Fruit fly (Drosophila melanogaster): ENCODE results near the gene COX8.

COX8 gene

DNA sequence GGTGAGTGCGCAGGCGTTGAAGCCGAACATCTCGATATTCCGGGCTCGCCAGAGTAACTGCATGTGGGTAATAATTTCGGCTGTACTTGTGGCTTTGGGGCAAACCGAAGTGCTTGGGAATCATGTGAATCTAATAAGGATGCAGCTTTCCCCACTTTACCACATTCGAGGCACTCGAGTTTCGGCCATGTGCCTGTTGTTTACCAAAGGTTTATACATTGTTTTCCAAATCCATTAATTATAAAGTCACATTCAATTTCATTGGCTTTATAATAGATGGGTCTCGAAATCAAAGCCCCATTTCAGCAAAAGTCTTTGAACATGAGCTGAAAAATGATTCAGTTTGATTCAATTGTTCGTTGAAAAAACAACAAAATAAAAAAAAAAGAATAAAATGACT is 25.9 kb upstream of the COX8 start, which contains the start of gene CG7634:
TSS of gene CG7634 (plus strand) at position 301 of the 400 bp plus-strand sequence.
- no peak for TF ChIP-seq CG6792 (GFP tag; optimal IDR thresholded peaks at IDR 0.05)
- TF ChIP-seq Hr39 (GFP tag; optimal IDR thresholded peaks at IDR 0.05) = no peak
- TF ChIP-seq CG4318 (GFP tag; optimal IDR thresholded peaks at IDR 0.05) = no peak
- no peak for TF ChIP-seq CG15336 (GFP tag; IDR thresholded peaks at IDR 0.05)
- TF ChIP-seq fkh (GFP tag; optimal IDR thresholded peaks at IDR 0.05) = no peak
- TF ChIP-seq Sox14 (GFP tag; optimal IDR thresholded peaks at IDR 0.05) = no peak
- no peak for TF ChIP-seq CG3032 (tag; optimal IDR thresholded peaks at IDR 0.05)
- TF ChIP-seq svp (GFP tag) = no peak
- no peak for TF ChIP-seq net (GFP tag; optimal IDR thresholded peaks at IDR 0.05)
- TF ChIP-seq Eip75B (GFP tag; optimal IDR thresholded peaks at IDR 0.05) = no peak
- no peak for TF ChIP-seq CG32006 (GFP tag; optimal IDR thresholded peaks at IDR 0.05)
- no peak for TF ChIP-seq ss (GFP tag; optimal IDR thresholded peaks at IDR 0.05)
- no peak for TF ChIP-seq CG9139 (GFP tag; optimal IDR thresholded peaks at IDR 0.05)
- TF ChIP-seq CG10669 (GFP tag; optimal IDR thresholded peaks at IDR 0.05) = no peak
- TF ChIP-seq Eip78C (GFP tag) = no peak
- no peak for TF ChIP-seq vri (GFP tag; optimal IDR thresholded peaks at IDR 0.05)
- no peak for TF ChIP-seq pdm3 (GFP tag; optimal IDR thresholded peaks at IDR 0.05)

DNA sequence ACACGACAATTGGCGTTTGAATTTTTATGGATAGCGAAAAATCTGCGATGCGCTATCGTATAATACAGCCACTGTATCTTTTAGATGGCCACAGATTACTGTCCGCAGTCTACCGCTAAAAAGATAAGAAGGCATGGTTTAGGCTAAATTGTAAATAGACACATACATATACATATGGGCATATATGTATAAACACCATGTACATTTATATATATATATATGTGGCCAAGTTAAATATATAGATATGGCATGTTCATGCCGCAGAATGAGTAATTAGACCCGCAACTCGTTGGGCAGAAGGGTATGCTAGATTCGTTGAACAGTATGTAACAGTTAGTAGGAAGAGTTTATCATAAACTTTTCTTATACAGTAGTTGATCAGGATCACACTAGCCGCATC is 22.8 kb upstream of the COX8 start, which contains the start of gene CapaR:
TSS of gene CapaR (minus strand) at position 101 of the 400 bp plus-strand sequence.
- TF ChIP-seq spab (GFP tag; optimal IDR thresholded peaks at IDR 0.05) (no peak), dac (GFP tag; optimal IDR thresholded peaks at IDR 0.05) (no peak), CG1621 (tag; optimal IDR thresholded peaks at IDR 0.05) (no peak), esn (GFP tag; optimal IDR thresholded peaks at IDR 0.05) (no peak), CG3032 (tag; optimal IDR thresholded peaks at IDR 0.05) (no peak), Sox15 (GFP tag; optimal IDR thresholded peaks at IDR 0.05) (no peak), Eip75B (GFP tag; optimal IDR thresholded peaks at IDR 0.05) (no peak), CG31627 (GFP tag; optimal IDR thresholded peaks at IDR 0.05) (no peak), CG6808 (GFP tag; optimal IDR thresholded peaks at IDR 0.05) (no peak), Sox14 (GFP tag; optimal IDR thresholded peaks at IDR 0.05) (no peak), CG6163 (GFP tag; IDR thresholded peaks at IDR 0.05) (no peak), CG6276 (GFP tag; optimal IDR thresholded peaks at IDR 0.05) (no peak), svp (GFP tag) (no peak), CG8632 (GFP tag; optimal IDR thresholded peaks at IDR 0.05) (no peak), CG4318 (GFP tag; optimal IDR thresholded peaks at IDR 0.05) (no peak)

DNA sequence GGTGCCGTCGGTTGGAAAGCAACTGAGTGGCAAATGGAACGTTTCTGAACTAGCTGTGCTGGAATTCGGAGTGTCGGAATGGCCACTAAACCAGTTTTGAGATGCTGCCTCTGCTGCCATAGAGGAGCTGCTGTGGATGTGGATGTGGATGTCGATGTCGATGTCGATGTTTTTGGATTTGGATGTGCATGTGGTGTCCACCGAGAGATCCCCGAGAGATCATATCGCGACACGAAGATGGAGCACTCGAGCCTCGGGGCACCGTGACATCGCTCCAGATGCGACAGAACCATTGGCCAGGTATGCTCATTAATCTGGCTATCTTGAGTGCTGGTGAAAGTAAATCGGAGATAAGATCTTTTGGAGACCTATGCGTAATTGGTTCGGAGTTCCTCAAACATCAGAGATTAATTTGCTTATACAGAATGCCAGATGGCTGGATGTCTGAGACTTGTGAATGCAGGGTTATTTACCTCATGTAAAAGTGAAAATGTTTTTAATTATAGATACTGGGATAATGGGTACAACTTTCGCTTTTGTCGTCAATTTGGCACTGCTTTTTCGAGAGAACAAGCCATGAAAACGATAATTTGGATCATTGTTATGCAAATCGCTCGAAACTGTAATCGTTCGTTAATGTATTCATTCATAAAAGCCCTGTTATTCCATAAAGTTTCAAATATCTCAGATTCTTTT is 19.1 kb upstream of the COX8 start, which contains the start of gene CG7173:
TSS of gene CG7173 (minus strand) at position 51 of the 696 bp plus-strand sequence.
- TF ChIP-seq Met (GFP tag; optimal IDR thresholded peaks at IDR 0.05) (no peak), CG16779 (tag; optimal IDR thresholded peaks at IDR 0.05) (no peak), Hr39 (GFP tag; optimal IDR thresholded peaks at IDR 0.05) (no peak), acj6 (GFP tag; optimal IDR thresholded peaks at IDR 0.05) (no peak), CG3919 (GFP tag; optimal IDR thresholded peaks at IDR 0.05) (no peak), CG9139 (GFP tag; optimal IDR thresholded peaks at IDR 0.05) (no peak), Hr38 (GFP tag; optimal IDR thresholded peaks at IDR 0.05) (no peak), CG4318 (GFP tag; optimal IDR thresholded peaks at IDR 0.05) (no peak), Eip78C (GFP tag) (no peak), CG8319 (GFP tag; optimal IDR thresholded peaks at IDR 0.05) (no peak), dsx (GFP tag; optimal IDR thresholded peaks at IDR 0.05; ENCODE audit: poor library complexity, severe bottlenecking) (no peak), spab (GFP tag; optimal IDR thresholded peaks at IDR 0.05) (no peak), svp (GFP tag) (no peak), Blimp-1 (GFP tag; optimal IDR thresholded peaks at IDR 0.05) (no peak), fd85E (GFP tag; optimal IDR thresholded peaks at IDR 0.05) (no peak), CG10669 (GFP tag; optimal IDR thresholded peaks at IDR 0.05) (no peak), OdsH (GFP tag; optimal IDR thresholded peaks at IDR 0.05) (no peak), CG6808 (GFP tag; optimal IDR thresholded peaks at IDR 0.05) (no peak), Sox15 (GFP tag; optimal IDR thresholded peaks at IDR 0.05) (no peak), CG15336 (GFP tag; IDR thresholded peaks at IDR 0.05) (no peak)
